Fruit fly (Drosophila melanogaster): ENCODE results near the gene CG6040.

The CG6040 gene

dm6 chr3R:19070222-19070949 is 26.4 kb upstream of the CG6040 start:
- no peak for TF ChIP-seq cnc (optimal IDR thresholded peaks at IDR 0.05)
- no peak for TF ChIP-seq CG5204 (GFP tag; optimal IDR thresholded peaks at IDR 0.05)
- no peak for TF ChIP-seq bab1 (GFP tag; optimal IDR thresholded peaks at IDR 0.05)
- no peak for TF ChIP-seq CG7101 (tag; optimal IDR thresholded peaks at IDR 0.05)

dm6 chr3R:19071951-19072350 is 24.8 kb upstream of the CG6040 start:
- TF ChIP-seq Hr96 (GFP tag; optimal IDR thresholded peaks at IDR 0.05) (no peak), bab1 (GFP tag; optimal IDR thresholded peaks at IDR 0.05) (no peak), CG11617 (GFP tag; optimal IDR thresholded peaks at IDR 0.05) (no peak), CG12768 (GFP tag; optimal IDR thresholded peaks at IDR 0.05) (no peak), tj (GFP tag; optimal IDR thresholded peaks at IDR 0.05) (no peak), CG1620 (GFP tag; optimal IDR thresholded peaks at IDR 0.05) (no peak), kay (GFP tag; ENCODE audit: borderline replicate concordance) (no peak), CG7045 (GFP tag; optimal IDR thresholded peaks at IDR 0.05) (no peak)

- TF ChIP-seq toe (GFP tag; optimal IDR thresholded peaks at IDR 0.05) (peak; percentile 21), CG1620 (GFP tag; optimal IDR thresholded peaks at IDR 0.05) (no peak), CG7101 (tag; optimal IDR thresholded peaks at IDR 0.05) (peak; percentile 49), tj (GFP tag; optimal IDR thresholded peaks at IDR 0.05) (peak; percentile 5), Crg-1 (GFP tag; optimal IDR thresholded peaks at IDR 0.05) (no peak), Clk (GFP tag; optimal IDR thresholded peaks at IDR 0.05) (no peak), Mnt (GFP tag; optimal IDR thresholded peaks at IDR 0.05) (no peak), ovo (GFP tag; optimal IDR thresholded peaks at IDR 0.05) (no peak), CG12768 (GFP tag; optimal IDR thresholded peaks at IDR 0.05) (peak; percentile 16), cic (GFP tag; optimal IDR thresholded peaks at IDR 0.05) (peak; percentile 36), pad (GFP tag; optimal IDR thresholded peaks at IDR 0.05) (peak; percentile 2), kay (GFP tag; ENCODE audit: borderline replicate concordance) (peak; percentile 89), CG5204 (GFP tag; optimal IDR thresholded peaks at IDR 0.05) (peak; percentile 58), CG7045 (GFP tag; optimal IDR thresholded peaks at IDR 0.05) (peak; percentile 59), CG33017 (tag; optimal IDR thresholded peaks at IDR 0.05) (peak; percentile 14), CG14711 (tag; optimal IDR thresholded peaks at IDR 0.05) (peak; percentile 15), CG11617 (GFP tag; optimal IDR thresholded peaks at IDR 0.05) (peak; percentile 23), bab1 (GFP tag; optimal IDR thresholded peaks at IDR 0.05) (peak; percentile 58), cnc (optimal IDR thresholded peaks at IDR 0.05) (no peak), Hr96 (GFP tag; optimal IDR thresholded peaks at IDR 0.05) (peak; percentile 10)
These were observed 23.8 kb upstream of the CG6040 start for dm6 chr3R:19073002-19073401.

- TF ChIP-seq Clk (GFP tag; optimal IDR thresholded peaks at IDR 0.05) (no peak), ovo (GFP tag; optimal IDR thresholded peaks at IDR 0.05) (no peak), cnc (optimal IDR thresholded peaks at IDR 0.05) (no peak), CG1620 (GFP tag; optimal IDR thresholded peaks at IDR 0.05) (no peak), toe (GFP tag; optimal IDR thresholded peaks at IDR 0.05) (no peak), cic (GFP tag; optimal IDR thresholded peaks at IDR 0.05) (no peak), CG5204 (GFP tag; optimal IDR thresholded peaks at IDR 0.05) (no peak), Crg-1 (GFP tag; optimal IDR thresholded peaks at IDR 0.05) (no peak), CG11617 (GFP tag; optimal IDR thresholded peaks at IDR 0.05) (no peak), CG7045 (GFP tag; optimal IDR thresholded peaks at IDR 0.05) (no peak), Hr96 (GFP tag; optimal IDR thresholded peaks at IDR 0.05) (no peak), CG14711 (tag; optimal IDR thresholded peaks at IDR 0.05) (no peak), CG12768 (GFP tag; optimal IDR thresholded peaks at IDR 0.05) (no peak), tj (GFP tag; optimal IDR thresholded peaks at IDR 0.05) (no peak), CG33017 (tag; optimal IDR thresholded peaks at IDR 0.05) (no peak), Mnt (GFP tag; optimal IDR thresholded peaks at IDR 0.05) (no peak), pad (GFP tag; optimal IDR thresholded peaks at IDR 0.05) (no peak), CG7101 (tag; optimal IDR thresholded peaks at IDR 0.05) (no peak), kay (GFP tag; ENCODE audit: borderline replicate concordance) (no peak)
These were observed 22.6 kb upstream of the CG6040 start for dm6 chr3R:19074207-19074606.

- TF ChIP-seq tj (GFP tag; optimal IDR thresholded peaks at IDR 0.05) (no peak), CG11617 (GFP tag; optimal IDR thresholded peaks at IDR 0.05) (no peak), bab1 (GFP tag; optimal IDR thresholded peaks at IDR 0.05) (no peak), CG33017 (tag; optimal IDR thresholded peaks at IDR 0.05) (no peak), kay (GFP tag; ENCODE audit: borderline replicate concordance) (no peak), toe (GFP tag; optimal IDR thresholded peaks at IDR 0.05) (no peak), CG14711 (tag; optimal IDR thresholded peaks at IDR 0.05) (no peak), CG7045 (GFP tag; optimal IDR thresholded peaks at IDR 0.05) (no peak), cic (GFP tag; optimal IDR thresholded peaks at IDR 0.05) (no peak)
These were observed 21.6 kb upstream of the CG6040 start for dm6 chr3R:19075135-19075534.

dm6 chr3R:19077856-19078255 is 18.9 kb upstream of the CG6040 start:
- TF ChIP-seq tj (GFP tag; optimal IDR thresholded peaks at IDR 0.05) = no peak
- no peak for TF ChIP-seq pad (GFP tag; optimal IDR thresholded peaks at IDR 0.05)
- TF ChIP-seq Crg-1 (GFP tag; optimal IDR thresholded peaks at IDR 0.05) = no peak
- no peak for TF ChIP-seq cnc (optimal IDR thresholded peaks at IDR 0.05)
- no peak for TF ChIP-seq ovo (GFP tag; optimal IDR thresholded peaks at IDR 0.05)
- no peak for TF ChIP-seq CG11617 (GFP tag; optimal IDR thresholded peaks at IDR 0.05)
- TF ChIP-seq CG7045 (GFP tag; optimal IDR thresholded peaks at IDR 0.05) = no peak
- TF ChIP-seq cic (GFP tag; optimal IDR thresholded peaks at IDR 0.05) = no peak
- TF ChIP-seq CG12768 (GFP tag; optimal IDR thresholded peaks at IDR 0.05) = no peak
- TF ChIP-seq kay (GFP tag; ENCODE audit: borderline replicate concordance) = no peak
- no peak for TF ChIP-seq CG7101 (tag; optimal IDR thresholded peaks at IDR 0.05)
- TF ChIP-seq CG5204 (GFP tag; optimal IDR thresholded peaks at IDR 0.05) = no peak
- no peak for TF ChIP-seq Clk (GFP tag; optimal IDR thresholded peaks at IDR 0.05)
- no peak for TF ChIP-seq CG1620 (GFP tag; optimal IDR thresholded peaks at IDR 0.05)
- no peak for TF ChIP-seq toe (GFP tag; optimal IDR thresholded peaks at IDR 0.05)
- TF ChIP-seq bab1 (GFP tag; optimal IDR thresholded peaks at IDR 0.05) = no peak
- TF ChIP-seq Hr96 (GFP tag; optimal IDR thresholded peaks at IDR 0.05) = no peak
- TF ChIP-seq CG14711 (tag; optimal IDR thresholded peaks at IDR 0.05) = no peak

Data from whole organism, adult.